Fruit fly (Drosophila melanogaster) whole organism, embryonic: ENCODE measurements around the gene CG7724.
A peak's percentile ranks its signal among the peaks of the same experiment; 100 is the strongest.

Experiments
- ATbp ChIP-seq: fragments of 200-800 bp; sonication (Bioruptor generic); optimal IDR thresholded peaks from 2 replicates; lab custom pipeline; 2017; ENCODE audit warnings: missing biosample characterization, mild to moderate bottlenecking, missing genetic modification characterization, missing genetic modification reagents
- Adf1 ChIP-seq: fragments of 200-800 bp; sonication (Bioruptor generic); IDR thresholded peaks from 2 replicates; pipeline ENCODE4 v1.3.6; 2022; ENCODE audit warnings: missing biosample characterization, missing genetic modification characterization
- BEAF-32 ChIP-seq: fragments of 200-800 bp; sonication (Bioruptor generic); optimal IDR thresholded peaks from 3 replicates; lab custom pipeline; 2017; ENCODE audit warnings: missing biosample characterization, missing genetic modification characterization, mild to moderate bottlenecking, moderate library complexity, missing genetic modification reagents
- Bgb ChIP-seq: fragments of 200-800 bp; sonication (Bioruptor generic); IDR thresholded peaks from 2 replicates; pipeline ENCODE4 v1.3.6; 2022; ENCODE audit warnings: missing biosample characterization, missing genetic modification characterization; ENCODE audit not compliant: partially characterized antibody
- CG10209 ChIP-seq: fragments of 200-800 bp; sonication (Bioruptor generic); optimal IDR thresholded peaks from 3 replicates; lab custom pipeline; 2017; ENCODE audit warnings: missing biosample characterization, mild to moderate bottlenecking, missing genetic modification characterization, missing genetic modification reagents
- CG10267 ChIP-seq: fragments of 200-800 bp; sonication (Bioruptor generic); optimal IDR thresholded peaks from 2 replicates; lab custom pipeline; 2018; ENCODE audit warnings: missing biosample characterization, mild to moderate bottlenecking, missing genetic modification characterization, moderate library complexity
- CG11504 ChIP-seq: fragments of 200-800 bp; sonication (Bioruptor generic); optimal IDR thresholded peaks from 3 replicates; lab custom pipeline; 2019; ENCODE audit warnings: missing biosample characterization, mild to moderate bottlenecking, missing genetic modification characterization, moderate library complexity
- CG12071 ChIP-seq: fragments of 200-800 bp; sonication (Bioruptor generic); optimal IDR thresholded peaks from 3 replicates; lab custom pipeline; 2018; ENCODE audit warnings: missing biosample characterization, mild to moderate bottlenecking, missing genetic modification characterization
- CG12299 ChIP-seq: fragments of 200-800 bp; sonication (Bioruptor generic); optimal IDR thresholded peaks from 2 replicates; lab custom pipeline; 2018; ENCODE audit warnings: missing biosample characterization, mild to moderate bottlenecking, missing genetic modification characterization
- CG14441 ChIP-seq: fragments of 200-800 bp; sonication (Bioruptor generic); IDR thresholded peaks from 2 replicates; pipeline ENCODE4 v1.3.6; 2022; ENCODE audit warnings: missing biosample characterization, missing genetic modification characterization
- CG14710 ChIP-seq: fragments of 200-800 bp; sonication (Bioruptor generic); optimal IDR thresholded peaks from 3 replicates; lab custom pipeline; 2019; ENCODE audit warnings: missing biosample characterization, mild to moderate bottlenecking, missing genetic modification characterization, moderate library complexity
- CG16813 ChIP-seq: fragments of 200-800 bp; sonication (Bioruptor generic); IDR thresholded peaks from 3 replicates; pipeline ENCODE4 v1.3.6; 2022; ENCODE audit warnings: missing biosample characterization, missing genetic modification characterization; ENCODE audit not compliant: partially characterized antibody
- CG17328 ChIP-seq: fragments of 200-800 bp; sonication (Bioruptor generic); IDR thresholded peaks from 2 replicates; pipeline ENCODE4 v1.3.6; 2022; ENCODE audit warnings: missing biosample characterization, missing genetic modification characterization
- CG17359 ChIP-seq: fragments of 200-800 bp; sonication (Bioruptor generic); optimal IDR thresholded peaks from 3 replicates; lab custom pipeline; 2018; ENCODE audit warnings: missing biosample characterization, mild to moderate bottlenecking, missing genetic modification characterization, moderate library complexity
- CG1792 ChIP-seq: fragments of 200-800 bp; sonication (Bioruptor generic); optimal IDR thresholded peaks from 2 replicates; lab custom pipeline; 2016; ENCODE audit warnings: missing biosample characterization, missing genetic modification characterization
- CG18619 ChIP-seq: fragments of 200-800 bp; sonication (Bioruptor generic); optimal IDR thresholded peaks from 3 replicates; lab custom pipeline; 2017; ENCODE audit warnings: missing biosample characterization, mild to moderate bottlenecking, missing genetic modification characterization
- CG2116 ChIP-seq: fragments of 200-800 bp; sonication (Bioruptor generic); optimal IDR thresholded peaks from 3 replicates; lab custom pipeline; 2018; ENCODE audit warnings: missing biosample characterization, mild to moderate bottlenecking, missing genetic modification characterization
- CG2129 ChIP-seq: fragments of 200-800 bp; sonication (Bioruptor generic); IDR thresholded peaks from 2 replicates; pipeline ENCODE4 v1.3.6; 2022; ENCODE audit warnings: missing biosample characterization, missing genetic modification characterization; ENCODE audit not compliant: partially characterized antibody
- CG2678 ChIP-seq: fragments of 200-800 bp; sonication (Bioruptor generic); optimal IDR thresholded peaks from 3 replicates; lab custom pipeline; 2019; ENCODE audit warnings: missing biosample characterization, mild to moderate bottlenecking, missing genetic modification characterization, moderate library complexity
- CG31365 ChIP-seq: fragments of 200-800 bp; sonication (Bioruptor generic); optimal IDR thresholded peaks from 2 replicates; lab custom pipeline; 2018; ENCODE audit warnings: missing biosample characterization, mild to moderate bottlenecking, missing genetic modification characterization
- CG31388 ChIP-seq: fragments of 200-800 bp; sonication (Bioruptor generic); optimal IDR thresholded peaks from 2 replicates; lab custom pipeline; 2016; ENCODE audit warnings: missing biosample characterization, missing genetic modification characterization
- CG34224 ChIP-seq: fragments of 200-800 bp; sonication (Bioruptor generic); IDR thresholded peaks from 3 replicates; pipeline ENCODE4 v1.3.6; 2022; ENCODE audit warnings: missing biosample characterization, missing genetic modification characterization; ENCODE audit not compliant: partially characterized antibody
- CG4424 ChIP-seq: fragments of 200-800 bp; sonication (Bioruptor generic); optimal IDR thresholded peaks from 3 replicates; lab custom pipeline; 2016; ENCODE audit warnings: missing biosample characterization, missing genetic modification characterization
- CG5245 ChIP-seq: fragments of 200-800 bp; sonication (Bioruptor generic); optimal IDR thresholded peaks from 3 replicates; lab custom pipeline; 2016; ENCODE audit warnings: missing biosample characterization, missing genetic modification characterization
- CG6689 ChIP-seq: fragments of 200-800 bp; sonication (Bioruptor generic); IDR thresholded peaks from 2 replicates; pipeline ENCODE4 v1.3.6; 2022; ENCODE audit warnings: missing biosample characterization, missing genetic modification characterization
- CG7372 ChIP-seq: fragments of 200-800 bp; sonication (Bioruptor generic); IDR thresholded peaks from 2 replicates; pipeline ENCODE4 v1.3.6; 2022; ENCODE audit warnings: missing biosample characterization, missing genetic modification characterization
- CG8478 ChIP-seq: fragments of >200 bp; optimal IDR thresholded peaks from 2 replicates; lab custom pipeline; 2018
- CG9609 ChIP-seq: fragments of 200-800 bp; sonication (Bioruptor generic); optimal IDR thresholded peaks from 3 replicates; lab custom pipeline; 2016; ENCODE audit warnings: missing biosample characterization, missing genetic modification characterization
- CHES-1-like ChIP-seq: fragments of 200-800 bp; sonication (Bioruptor generic); optimal IDR thresholded peaks from 2 replicates; lab custom pipeline; 2016; ENCODE audit warnings: missing biosample characterization, missing genetic modification characterization
- Camta ChIP-seq: fragments of 200-800 bp; sonication (Bioruptor generic); optimal IDR thresholded peaks from 2 replicates; lab custom pipeline; 2016; ENCODE audit warnings: missing biosample characterization, missing genetic modification characterization
- Dip3 ChIP-seq: fragments of 200-800 bp; sonication (Bioruptor generic); optimal IDR thresholded peaks from 3 replicates; lab custom pipeline; 2016; ENCODE audit warnings: missing biosample characterization, missing genetic modification characterization
- Fer2 ChIP-seq: fragments of 200-800 bp; sonication (Bioruptor generic); optimal IDR thresholded peaks from 2 replicates; lab custom pipeline; 2018; ENCODE audit warnings: missing biosample characterization, mild to moderate bottlenecking, missing genetic modification characterization, moderate library complexity
- Max ChIP-seq: fragments of 200-800 bp; sonication (Bioruptor generic); optimal IDR thresholded peaks from 2 replicates; lab custom pipeline; 2016; ENCODE audit warnings: missing biosample characterization, mild to moderate bottlenecking, missing genetic modification characterization
- Med ChIP-seq: fragments of 200-800 bp; sonication (Bioruptor generic); peaks from one replicate; lab custom pipeline; 2016; ENCODE audit warnings: missing biosample characterization, missing genetic modification characterization, mild to moderate bottlenecking, inconsistent platforms, moderate library complexity
- Oaz ChIP-seq: fragments of 200-800 bp; sonication (Bioruptor generic); IDR thresholded peaks from 2 replicates; pipeline ENCODE4 v1.3.6; 2022; ENCODE audit warnings: missing biosample characterization, missing genetic modification characterization
- Sox100B ChIP-seq: fragments of 200-800 bp; sonication (Bioruptor generic); optimal IDR thresholded peaks from 3 replicates; lab custom pipeline; 2018; ENCODE audit warnings: missing biosample characterization, mild to moderate bottlenecking, missing genetic modification characterization
- TFAM ChIP-seq: fragments of 200-800 bp; sonication (Bioruptor generic); optimal IDR thresholded peaks from 2 replicates; lab custom pipeline; 2017; ENCODE audit warnings: missing biosample characterization, missing genetic modification characterization, inconsistent platforms
- bowl ChIP-seq: fragments of 200-800 bp; sonication (Bioruptor generic); IDR thresholded peaks from 2 replicates; pipeline ENCODE4 v1.3.6; 2022; ENCODE audit warnings: missing biosample characterization, missing genetic modification characterization
- bsh ChIP-seq, 2 experiments: fragments of 200-800 bp; sonication (Bioruptor generic); optimal IDR thresholded peaks; 2 replicates each; lab custom pipeline; 2017 to 2018; ENCODE audit warnings: mild to moderate bottlenecking in 2 of 2, missing biosample characterization in 2 of 2, missing genetic modification characterization in 2 of 2, moderate library complexity in 1 of 2
- btn ChIP-seq: fragments of 200-800 bp; sonication (Bioruptor generic); optimal IDR thresholded peaks from 2 replicates; lab custom pipeline; 2016; ENCODE audit warnings: missing biosample characterization, missing genetic modification characterization
- cad ChIP-seq: fragments of >200 bp; optimal IDR thresholded peaks from 2 replicates; lab custom pipeline; 2017; ENCODE audit warnings: missing biosample characterization, missing genetic modification characterization
- emc ChIP-seq: fragments of 200-800 bp; sonication (Bioruptor generic); optimal IDR thresholded peaks from 2 replicates; lab custom pipeline; 2016; ENCODE audit warnings: missing biosample characterization, missing genetic modification characterization
- esg ChIP-seq: fragments of 200-800 bp; sonication (Bioruptor generic); conservative IDR thresholded peaks from 2 replicates; pipeline ENCODE4 v1.3.6; 2022; ENCODE audit warnings: missing biosample characterization, missing genetic modification characterization
- fd64A ChIP-seq: fragments of 200-800 bp; sonication (Bioruptor generic); optimal IDR thresholded peaks from 3 replicates; lab custom pipeline; 2018; ENCODE audit warnings: missing biosample characterization, mild to moderate bottlenecking, missing genetic modification characterization
- gem ChIP-seq: fragments of 200-800 bp; sonication (Bioruptor generic); optimal IDR thresholded peaks from 2 replicates; lab custom pipeline; 2019; ENCODE audit warnings: missing biosample characterization, mild to moderate bottlenecking, missing genetic modification characterization, moderate library complexity
- maf-S ChIP-seq: fragments of 200-800 bp; sonication (Bioruptor generic); optimal IDR thresholded peaks from 2 replicates; lab custom pipeline; 2016; ENCODE audit warnings: missing biosample characterization, missing genetic modification characterization
- ranshi ChIP-seq: fragments of 200-800 bp; sonication (Bioruptor generic); IDR thresholded peaks from 2 replicates; pipeline ENCODE4 v1.3.6; 2022; ENCODE audit warnings: missing biosample characterization, missing genetic modification characterization
- seq ChIP-seq: fragments of 200-800 bp; sonication (Bioruptor generic); IDR thresholded peaks from 2 replicates; pipeline ENCODE4 v1.3.6; 2022; ENCODE audit warnings: missing biosample characterization, missing genetic modification characterization
- slbo ChIP-seq: fragments of 200-800 bp; sonication (Bioruptor generic); IDR thresholded peaks from 2 replicates; pipeline ENCODE4 v1.3.6; 2022; ENCODE audit warnings: missing biosample characterization, missing genetic modification characterization
- stc ChIP-seq: fragments of 200-800 bp; sonication (Bioruptor generic); IDR thresholded peaks from 2 replicates; pipeline ENCODE4 v1.3.6; 2022; ENCODE audit warnings: missing biosample characterization, missing genetic modification characterization
- zen2 ChIP-seq: fragments of 200-800 bp; sonication (Bioruptor generic); IDR thresholded peaks from 3 replicates; pipeline ENCODE4 v1.3.6; 2022; ENCODE audit warnings: missing biosample characterization, missing genetic modification characterization; ENCODE audit not compliant: partially characterized antibody

CG7724 gene

dm6 chr3L:17052388-17052905 is 3.0 kb upstream of the CG7724 start (continued):
- no peak for TF ChIP-seq CG16813 (GFP tag; lab: Robert Waterston, UW)
- TF ChIP-seq CG7372, result no peak
- no peak for TF ChIP-seq emc
- TF ChIP-seq Fer2 (tag; lab: Kevin White, UChicago), result no peak
- no peak for TF ChIP-seq bowl (GFP tag; lab: Robert Waterston, UW)
- no peak for TF ChIP-seq TFAM (GFP tag; lab: Kevin White, UChicago)
- no peak for TF ChIP-seq CG34224 (GFP tag; lab: Robert Waterston, UW)
- no peak for TF ChIP-seq CG2129 (GFP tag; lab: Robert Waterston, UW)
- TF ChIP-seq bsh (GFP tag; optimal IDR thresholded peaks at IDR 0.05; lab: Kevin White, UChicago), result peak in 1 of 2 experiments; percentile 26
- peak; percentile 12 for TF ChIP-seq gem
- peak; percentile 35 for TF ChIP-seq CG11504
- TF ChIP-seq CG18619 (GFP tag; lab: Kevin White, UChicago), result no peak
- no peak for TF ChIP-seq BEAF-32 (GFP tag; lab: Kevin White, UChicago)
- TF ChIP-seq Adf1 (GFP tag; lab: Robert Waterston, UW), result no peak
- TF ChIP-seq CG31388, result no peak
- no peak for TF ChIP-seq CG31365 (tag; lab: Kevin White, UChicago)
- TF ChIP-seq CHES-1-like (GFP tag; lab: Kevin White, UChicago), result no peak
- no peak for TF ChIP-seq seq (GFP tag; lab: Robert Waterston, UW)
- TF ChIP-seq Camta (GFP tag; lab: Kevin White, UChicago), result no peak
- TF ChIP-seq CG4424 (GFP tag; lab: Kevin White, UChicago), result no peak
- no peak for TF ChIP-seq CG8478 (lab: Kevin White, UChicago)
- no peak for TF ChIP-seq fd64A (GFP tag; lab: Kevin White, UChicago)
- no peak for TF ChIP-seq esg (GFP tag; lab: Robert Waterston, UW)
- TF ChIP-seq CG12299 (tag; lab: Kevin White, UChicago), result no peak
- peak; percentile 35 for TF ChIP-seq Sox100B
- TF ChIP-seq CG5245 (GFP tag; lab: Kevin White, UChicago), result no peak
- TF ChIP-seq maf-S, result no peak
- TF ChIP-seq Max, result peak; percentile 5
- no peak for TF ChIP-seq btn (GFP tag; lab: Kevin White, UChicago)
- TF ChIP-seq CG17359, result peak; percentile 51
- peak; percentile 29 for TF ChIP-seq CG1792 (GFP tag; lab: Kevin White, UChicago)
- no peak for TF ChIP-seq stc (GFP tag; lab: Robert Waterston, UW)
- no peak for TF ChIP-seq CG2116 (GFP tag; lab: Kevin White, UChicago)
- no peak for TF ChIP-seq cad
- TF ChIP-seq ATbp (GFP tag; lab: Kevin White, UChicago), result peak; percentile 19
- TF ChIP-seq CG10209 (GFP tag; lab: Kevin White, UChicago), result no peak
- TF ChIP-seq CG12071, result no peak
- no peak for TF ChIP-seq CG6689 (GFP tag; lab: Robert Waterston, UW)
- TF ChIP-seq Dip3 (GFP tag; lab: Kevin White, UChicago), result no peak
- TF ChIP-seq CG17328, result no peak
- TF ChIP-seq CG10267 (tag; lab: Kevin White, UChicago), result no peak
- TF ChIP-seq CG9609, result no peak
- peak; percentile 6 for TF ChIP-seq CG14710 (tag; lab: Kevin White, UChicago)
- TF ChIP-seq ranshi (GFP tag; lab: Robert Waterston, UW), result no peak
- no peak for TF ChIP-seq Bgb (GFP tag; lab: Robert Waterston, UW)
- no peak for TF ChIP-seq zen2 (GFP tag; lab: Robert Waterston, UW)
- peak; percentile 23 for TF ChIP-seq CG2678 (tag; lab: Kevin White, UChicago)
- TF ChIP-seq Med (GFP tag; lab: Kevin White, UChicago), result peak; percentile 57
- no peak for TF ChIP-seq slbo (GFP tag; lab: Robert Waterston, UW)
- TF ChIP-seq CG14441, result no peak
- no peak for TF ChIP-seq Oaz (GFP tag; lab: Robert Waterston, UW)
